Worm (Caenorhabditis elegans) whole organism, midembryonic: Measurements from ENCODE around the gene btb-8.

ENCODE experiments used
- T22C8.4 ChIP-seq: fragments of 200-800 bp; sonication (Bioruptor generic); IDR thresholded peaks from 2 replicates; pipeline ENCODE4 v1.3.6; 2022; ENCODE audit warnings: missing genetic modification characterization, missing compliant biosample characterization
- cog-1 ChIP-seq: sonication (generic microtip); optimal IDR thresholded peaks from 2 replicates; lab custom pipeline; 2016; ENCODE audit warnings: missing genetic modification characterization, missing compliant biosample characterization
- flt-1 ChIP-seq: fragments of 200-800 bp; sonication (Bioruptor generic); IDR thresholded peaks from 2 replicates; pipeline ENCODE4 v1.3.6; 2022; ENCODE audit warnings: missing genetic modification characterization, missing compliant biosample characterization
- klf-2 ChIP-seq: fragments of 200-800 bp; sonication (Bioruptor generic); conservative IDR thresholded peaks from 2 replicates; pipeline ENCODE4 v1.3.6; 2022; ENCODE audit warnings: missing genetic modification reagents, missing genetic modification characterization, missing compliant biosample characterization
- med-1 ChIP-seq: sonication (generic microtip); optimal IDR thresholded peaks from 2 replicates; lab custom pipeline; 2017; ENCODE audit warnings: missing genetic modification characterization, mild to moderate bottlenecking, missing compliant biosample characterization, antibody characterized with exemption, missing genetic modification reagents; ENCODE audit not compliant: insufficient read depth
- ref-1 ChIP-seq: fragments of 200-800 bp; sonication (Bioruptor generic); conservative IDR thresholded peaks from 2 replicates; pipeline ENCODE4 v1.3.6; 2022; ENCODE audit warnings: missing genetic modification reagents, missing genetic modification characterization, missing compliant biosample characterization
- tab-1 ChIP-seq: fragments of 200-800 bp; sonication (Bioruptor generic); IDR thresholded peaks from 2 replicates; pipeline ENCODE4 v1.3.6; 2022; ENCODE audit warnings: missing genetic modification characterization, missing compliant biosample characterization
- ztf-23 ChIP-seq: fragments of 200-800 bp; sonication (Bioruptor generic); IDR thresholded peaks from 2 replicates; pipeline ENCODE4 v1.3.6; 2022; ENCODE audit warnings: missing genetic modification reagents, missing genetic modification characterization, missing compliant biosample characterization
- ztf-29 ChIP-seq: fragments of 200-800 bp; sonication (Bioruptor generic); IDR thresholded peaks from 2 replicates; pipeline ENCODE4 v1.3.6; 2022; ENCODE audit warnings: missing genetic modification reagents, missing genetic modification characterization, missing compliant biosample characterization

Gene btb-8

DNA sequence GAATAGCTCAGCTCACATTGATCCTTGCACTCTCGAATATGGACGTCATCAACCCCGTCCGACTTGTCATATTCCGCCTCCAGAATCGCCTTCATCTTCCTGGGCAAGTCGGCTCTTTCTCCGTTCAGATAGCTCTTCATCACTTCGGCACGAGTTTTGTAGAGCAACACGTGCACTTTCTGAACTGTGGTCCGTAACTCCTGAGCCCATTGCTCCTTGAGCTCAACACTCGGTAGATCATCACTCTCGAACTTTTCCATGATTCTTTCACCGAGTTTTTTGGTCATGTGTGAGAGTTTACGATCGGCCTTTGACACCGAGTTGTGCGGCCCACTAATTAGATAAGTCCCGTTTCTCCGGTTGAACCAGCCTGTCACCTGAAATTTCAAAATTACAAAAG lies 12.6 kb downstream of the btb-8 start:
- TF ChIP-seq ztf-23 = no peak
- TF ChIP-seq med-1 (GFP tag; lab: Kevin White, UChicago) = no peak
- no peak for TF ChIP-seq cog-1
- no peak for TF ChIP-seq flt-1
- TF ChIP-seq tab-1 (GFP tag; lab: Robert Waterston, UW) = no peak
- no peak for TF ChIP-seq T22C8.4 (GFP tag; lab: Robert Waterston, UW)

DNA sequence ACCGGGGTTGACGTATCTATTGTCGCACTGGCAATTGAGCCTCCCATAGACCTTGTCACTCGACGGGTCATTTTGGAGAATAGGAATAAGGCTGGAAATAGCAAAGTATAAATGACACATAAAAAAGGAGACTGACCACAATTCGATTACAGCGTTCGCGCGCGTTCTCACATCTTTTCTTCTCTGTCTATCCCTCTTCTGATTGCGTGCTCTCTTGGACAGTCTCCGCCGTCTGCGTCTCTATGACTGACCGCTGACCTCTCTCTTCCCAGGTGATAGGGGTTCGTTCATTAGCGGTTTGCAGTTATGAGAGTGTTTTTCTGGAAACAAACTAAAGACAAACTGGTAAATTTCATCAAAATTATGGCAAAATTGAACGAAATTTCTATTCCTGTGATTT lies 13.8 kb downstream of the btb-8 start, which contains the start of gene ceh-83:
TSS of gene ceh-83 (minus strand) at position 181 of the 400 bp plus-strand sequence.
- TF ChIP-seq T22C8.4 (GFP tag; lab: Robert Waterston, UW) = no peak
- TF ChIP-seq ztf-29 (GFP tag; lab: Robert Waterston, UW) = no peak
- no peak for TF ChIP-seq ztf-23
- no peak for TF ChIP-seq flt-1
- no peak for TF ChIP-seq klf-2
- no peak for TF ChIP-seq cog-1
- TF ChIP-seq med-1 (GFP tag; lab: Kevin White, UChicago) = no peak
- no peak for TF ChIP-seq tab-1 (GFP tag; lab: Robert Waterston, UW)
- no peak for TF ChIP-seq ref-1 (GFP tag; lab: Robert Waterston, UW)

DNA sequence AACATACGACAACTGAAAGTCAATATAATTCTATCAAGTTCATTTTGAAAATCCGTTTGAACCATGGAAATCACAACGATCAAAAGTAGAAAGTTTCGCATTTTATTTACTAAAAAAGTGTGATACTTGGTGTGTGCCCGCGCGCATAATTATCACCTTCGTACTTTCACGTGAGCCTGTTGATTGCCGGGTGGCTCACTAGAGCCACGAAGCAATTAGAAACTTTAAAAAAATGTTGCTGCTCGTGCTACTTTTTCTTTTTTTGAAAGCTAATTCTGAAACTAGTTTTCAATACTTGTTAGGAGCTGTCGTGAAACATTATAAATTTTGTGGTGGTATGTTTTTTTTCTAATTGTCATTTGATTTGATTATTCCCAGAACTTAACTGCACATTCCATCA lies 16.3 kb downstream of the btb-8 start, which contains the start of the genes irld-9 and irld-33:
TSS of gene irld-9 (minus strand) at position 101 of the 400 bp plus-strand sequence.
TSS of gene irld-33 (plus strand) at position 209 of the 400 bp plus-strand sequence.
- TF ChIP-seq flt-1 (no peak), ztf-29 (GFP tag; lab: Robert Waterston, UW) (no peak), T22C8.4 (GFP tag; lab: Robert Waterston, UW) (no peak), ztf-23 (no peak), tab-1 (GFP tag; lab: Robert Waterston, UW) (no peak), med-1 (GFP tag; lab: Kevin White, UChicago) (no peak), ref-1 (GFP tag; lab: Robert Waterston, UW) (no peak), klf-2 (no peak), cog-1 (no peak)

DNA sequence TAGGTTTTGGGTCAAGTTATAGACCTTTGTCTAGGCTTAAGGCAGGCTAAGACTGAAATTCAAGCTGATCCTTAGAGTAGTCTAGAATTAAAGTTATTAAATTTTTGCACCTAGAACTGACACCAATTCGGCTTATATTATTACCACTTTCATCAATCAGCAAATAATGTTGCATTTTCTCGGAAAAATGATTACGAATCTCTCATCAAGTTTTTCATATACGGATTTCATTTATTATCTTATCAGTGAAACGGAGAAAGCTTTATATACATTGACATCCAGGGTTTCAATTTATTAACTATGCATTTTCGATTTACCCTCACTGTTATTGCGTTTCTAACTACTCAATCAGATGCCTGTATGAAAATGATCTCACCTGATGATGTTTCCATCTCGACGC lies 18.7 kb downstream of the btb-8 start, which contains the start of gene K07G6.1:
TSS of gene K07G6.1 (plus strand) at position 301 of the 400 bp plus-strand sequence.
- TF ChIP-seq med-1 (GFP tag; lab: Kevin White, UChicago) = no peak

DNA sequence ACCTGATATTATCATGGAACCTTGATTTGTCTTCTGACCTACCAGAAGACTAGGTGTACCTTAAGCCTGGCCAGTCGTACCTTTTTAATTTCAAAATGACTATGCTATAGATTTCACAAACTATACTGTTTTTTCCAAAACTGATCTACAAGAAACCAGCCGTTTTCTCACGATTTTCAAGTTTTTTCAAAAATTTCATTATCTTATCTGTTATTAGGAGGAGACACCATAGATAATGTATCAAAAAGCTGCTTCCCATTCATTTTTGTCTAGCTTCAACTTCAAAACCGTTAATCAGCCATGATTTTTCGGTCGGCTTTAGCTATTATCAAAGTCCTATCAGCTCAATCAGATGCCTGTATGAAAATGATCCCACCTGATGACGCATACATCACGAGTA lies 20.0 kb downstream of the btb-8 start, which contains the start of gene F36H5.12:
TSS of gene F36H5.12 (plus strand) at position 301 of the 400 bp plus-strand sequence.
- no peak for TF ChIP-seq flt-1
- no peak for TF ChIP-seq tab-1 (GFP tag; lab: Robert Waterston, UW)
- no peak for TF ChIP-seq med-1 (GFP tag; lab: Kevin White, UChicago)

DNA sequence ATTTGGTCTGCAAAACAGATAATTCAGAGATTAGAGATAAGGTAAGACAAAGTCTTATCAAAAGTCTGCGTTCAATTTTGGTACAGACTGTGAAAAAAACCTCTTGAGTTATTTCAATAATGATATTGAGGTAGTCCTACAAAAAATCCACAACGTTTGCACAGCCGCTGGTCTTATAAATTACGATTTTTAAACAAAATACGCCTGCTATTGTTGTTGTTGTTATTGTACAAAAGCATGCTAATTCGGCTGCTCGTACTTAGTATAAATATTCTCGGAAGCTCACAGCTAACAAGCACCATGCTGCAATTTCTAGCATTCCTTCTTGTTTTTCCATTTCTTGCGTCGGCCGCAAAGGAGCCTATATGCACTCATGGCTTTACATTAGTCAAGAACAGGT lies 21.6 kb downstream of the btb-8 start, which contains the start of gene clec-19:
TSS of gene clec-19 (plus strand) at position 301 of the 400 bp plus-strand sequence.
- no peak for TF ChIP-seq flt-1
- TF ChIP-seq ref-1 (GFP tag; lab: Robert Waterston, UW) = no peak
- no peak for TF ChIP-seq cog-1
- TF ChIP-seq tab-1 (GFP tag; lab: Robert Waterston, UW) = no peak
- TF ChIP-seq T22C8.4 (GFP tag; lab: Robert Waterston, UW) = no peak
- TF ChIP-seq ztf-29 (GFP tag; lab: Robert Waterston, UW) = no peak
- TF ChIP-seq med-1 (GFP tag; lab: Kevin White, UChicago) = no peak
- no peak for TF ChIP-seq klf-2
- no peak for TF ChIP-seq ztf-23

DNA sequence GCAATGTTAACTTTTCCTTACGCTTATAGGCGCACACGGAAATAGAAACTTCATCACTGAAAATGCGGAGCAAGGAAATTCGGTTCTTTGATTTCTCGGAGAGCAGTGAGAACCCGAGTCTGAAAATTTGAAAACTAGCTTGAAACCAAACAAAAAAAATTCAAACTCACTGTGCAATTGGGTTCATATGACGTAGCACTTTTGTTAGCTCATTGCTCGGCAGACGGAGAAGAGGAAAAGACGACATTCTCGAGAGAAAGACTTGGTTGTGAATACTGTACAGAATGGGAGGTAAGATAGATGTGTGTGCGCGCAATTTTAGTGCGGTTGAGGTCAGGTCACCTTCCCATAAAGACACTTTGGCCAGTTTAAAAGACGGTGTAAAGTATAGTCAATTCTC lies 27.8 kb downstream of the btb-8 start, which contains the start of the genes F36H5.13 and F36H5.8:
TSS of gene F36H5.13 (minus strand) at position 101 of the 400 bp plus-strand sequence.
TSS of gene F36H5.8 (minus strand) at position 274 of the 400 bp plus-strand sequence.
- no peak for TF ChIP-seq T22C8.4 (GFP tag; lab: Robert Waterston, UW)
- no peak for TF ChIP-seq ref-1 (GFP tag; lab: Robert Waterston, UW)
- TF ChIP-seq ztf-29 (GFP tag; lab: Robert Waterston, UW) = no peak
- TF ChIP-seq klf-2 = no peak
- TF ChIP-seq ztf-23 = no peak
- no peak for TF ChIP-seq tab-1 (GFP tag; lab: Robert Waterston, UW)
- TF ChIP-seq cog-1 = no peak
- TF ChIP-seq med-1 (GFP tag; lab: Kevin White, UChicago) = no peak
- no peak for TF ChIP-seq flt-1

DNA sequence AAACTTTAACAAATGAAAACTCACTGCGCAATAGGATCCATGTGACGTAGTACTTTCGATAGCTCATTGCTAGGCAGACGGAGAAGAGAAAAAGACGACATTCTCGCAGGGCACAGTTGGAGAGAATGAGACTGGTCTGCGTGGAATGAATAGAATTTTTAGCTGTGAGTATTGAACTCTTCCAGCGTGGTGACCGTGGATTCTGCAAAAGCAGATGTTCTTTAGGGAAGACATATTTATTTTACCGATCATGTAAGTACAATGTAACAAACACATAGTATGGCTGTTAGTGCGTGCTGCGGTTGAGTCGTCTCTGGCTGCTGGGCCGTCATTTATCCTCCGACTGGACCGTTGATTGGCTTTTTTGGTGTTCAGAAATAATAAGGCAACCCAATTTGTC lies 30.4 kb downstream of the btb-8 start, which contains the start of gene F36H5.9:
TSS of gene F36H5.9 (minus strand) at position 101 of the 400 bp plus-strand sequence.
- TF ChIP-seq ztf-29 (GFP tag; lab: Robert Waterston, UW) (no peak), flt-1 (no peak), ref-1 (GFP tag; lab: Robert Waterston, UW) (no peak), T22C8.4 (GFP tag; lab: Robert Waterston, UW) (no peak), ztf-23 (no peak), klf-2 (no peak), tab-1 (GFP tag; lab: Robert Waterston, UW) (no peak)

DNA sequence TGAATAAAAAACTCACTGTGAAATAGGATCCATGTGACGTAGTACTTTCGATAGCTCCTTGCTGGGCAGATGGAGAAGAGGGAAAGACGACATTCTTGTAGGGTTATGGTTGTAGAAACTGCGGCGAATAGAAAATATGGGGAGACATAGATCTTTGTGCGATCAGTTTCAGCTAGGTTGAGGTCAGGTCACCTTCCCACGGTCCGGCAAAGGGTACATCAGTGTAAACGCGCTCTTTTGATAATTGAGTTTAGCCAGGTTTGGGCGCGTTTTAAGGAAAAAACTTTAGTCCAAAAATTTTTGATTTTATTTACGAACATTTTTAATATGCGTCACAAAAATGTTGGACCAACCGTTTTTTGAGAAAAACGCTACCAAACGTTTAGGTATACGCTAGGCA lies 33.5 kb downstream of the btb-8 start, which contains the start of gene F36H5.17:
TSS of gene F36H5.17 (minus strand) at position 101 of the 400 bp plus-strand sequence.
- TF ChIP-seq cog-1 = no peak
- TF ChIP-seq ztf-29 (GFP tag; lab: Robert Waterston, UW) = no peak
- no peak for TF ChIP-seq med-1 (GFP tag; lab: Kevin White, UChicago)
- no peak for TF ChIP-seq klf-2
- no peak for TF ChIP-seq ztf-23
- no peak for TF ChIP-seq ref-1 (GFP tag; lab: Robert Waterston, UW)
- no peak for TF ChIP-seq flt-1
- TF ChIP-seq tab-1 (GFP tag; lab: Robert Waterston, UW) = no peak
- TF ChIP-seq T22C8.4 (GFP tag; lab: Robert Waterston, UW) = no peak

DNA sequence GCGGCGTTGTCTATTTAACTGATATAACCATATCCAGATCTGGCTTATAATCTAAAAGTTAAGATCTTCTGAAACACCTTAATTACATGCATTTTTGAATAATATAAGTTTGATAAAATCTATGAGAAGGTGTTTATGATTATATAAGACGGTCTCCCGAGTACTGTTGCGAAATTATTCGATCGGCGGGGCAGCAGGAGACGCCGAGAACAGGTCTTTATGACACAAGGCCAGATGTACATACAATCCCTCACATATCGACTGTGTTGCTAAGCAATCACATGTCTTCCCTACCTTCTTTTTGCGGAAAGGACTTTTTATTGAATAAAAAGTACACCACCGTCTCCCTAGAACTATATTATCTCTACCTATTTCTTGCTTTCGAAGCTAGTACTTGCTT lies 34.0 kb downstream of the btb-8 start, which contains the start of gene fbxb-53:
TSS of gene fbxb-53 (plus strand) at position 301 of the 400 bp plus-strand sequence.
- no peak for TF ChIP-seq ztf-23
- TF ChIP-seq ref-1 (GFP tag; lab: Robert Waterston, UW) = no peak
- TF ChIP-seq T22C8.4 (GFP tag; lab: Robert Waterston, UW) = no peak
- no peak for TF ChIP-seq tab-1 (GFP tag; lab: Robert Waterston, UW)
- no peak for TF ChIP-seq cog-1
- no peak for TF ChIP-seq med-1 (GFP tag; lab: Kevin White, UChicago)
- TF ChIP-seq klf-2 = no peak
- TF ChIP-seq ztf-29 (GFP tag; lab: Robert Waterston, UW) = no peak
- TF ChIP-seq flt-1 = no peak
